Worm (Caenorhabditis elegans) whole organism, L3 larva: ENCODE data around the gene C34F6.5.
A peak's percentile ranks its signal among the peaks of the same experiment; 100 is the strongest.

Experiments
- R02D3.7 ChIP-seq: fragments of 150-350 bp; optimal IDR thresholded peaks from 2 replicates; lab custom pipeline; 2014; ENCODE audit warnings: missing biosample characterization, missing genetic modification characterization
- ZK546.5 ChIP-seq: sonication (generic microtip); optimal IDR thresholded peaks from 2 replicates; lab custom pipeline; 2017; ENCODE audit warnings: missing biosample characterization, missing genetic modification characterization
- aly-2 ChIP-seq: fragments of 150-350 bp; optimal IDR thresholded peaks from 2 replicates; lab custom pipeline; 2014; ENCODE audit warnings: missing biosample characterization, missing genetic modification characterization
- ama-1 ChIP-seq: fragments of 150-350 bp; optimal IDR thresholded peaks from 2 replicates; lab custom pipeline; 2018
- ceh-16 ChIP-seq: sonication (generic microtip); optimal IDR thresholded peaks from 2 replicates; lab custom pipeline; 2017; ENCODE audit warnings: missing biosample characterization, missing genetic modification characterization
- ceh-9 ChIP-seq: sonication (generic microtip); optimal IDR thresholded peaks from 2 replicates; lab custom pipeline; 2018; ENCODE audit warnings: missing biosample characterization, missing genetic modification characterization
- egl-27 ChIP-seq: sonication (generic microtip); optimal IDR thresholded peaks from 4 replicates; lab custom pipeline; 2017; ENCODE audit warnings: missing biosample characterization, missing genetic modification reagents, missing genetic modification characterization
- egl-5 ChIP-seq: fragments of 150-350 bp; optimal IDR thresholded peaks from 2 replicates; lab custom pipeline; 2017; ENCODE audit warnings: missing biosample characterization, missing genetic modification reagents, missing genetic modification characterization, inconsistent platforms
- elt-2 ChIP-seq: sonication (generic microtip); optimal IDR thresholded peaks from 2 replicates; lab custom pipeline; 2016; ENCODE audit warnings: missing genetic modification reagents, mild to moderate bottlenecking, missing genetic modification characterization, missing compliant biosample characterization
- elt-3 ChIP-seq, 3 experiments: fragments of 150-350 bp in 1 of 3; sonication (generic microtip) in 2 of 3; optimal IDR thresholded peaks; 2 replicates in 2 of 3; 4 replicates in 1 of 3; lab custom pipeline; 2014 to 2017; ENCODE audit warnings: missing biosample characterization in 3 of 3, missing genetic modification characterization in 3 of 3
- fos-1 ChIP-seq: fragments of 150-350 bp; optimal IDR thresholded peaks from 2 replicates; lab custom pipeline; 2014; ENCODE audit warnings: missing biosample characterization, missing genetic modification characterization
- hmg-11 ChIP-seq: sonication (generic microtip); optimal IDR thresholded peaks from 2 replicates; lab custom pipeline; 2016; ENCODE audit warnings: missing genetic modification characterization, missing compliant biosample characterization
- lin-15B ChIP-seq: fragments of 150-350 bp; optimal IDR thresholded peaks from 2 replicates; lab custom pipeline; 2014; ENCODE audit warnings: missing biosample characterization, missing genetic modification characterization
- mml-1 ChIP-seq: fragments of 150-350 bp; sonication (generic microtip); optimal IDR thresholded peaks from 3 replicates; lab custom pipeline; 2014; ENCODE audit warnings: missing biosample characterization, missing genetic modification characterization
- nfya-1 ChIP-seq: sonication (generic microtip); optimal IDR thresholded peaks from 2 replicates; lab custom pipeline; 2017; ENCODE audit warnings: missing genetic modification characterization, mild to moderate bottlenecking, missing compliant biosample characterization, antibody characterized with exemption, moderate library complexity; ENCODE audit not compliant: insufficient read depth
- nhr-11 ChIP-seq: fragments of 150-350 bp; optimal IDR thresholded peaks from 2 replicates; lab custom pipeline; 2014; ENCODE audit warnings: missing biosample characterization, missing genetic modification characterization
- nhr-23 ChIP-seq: fragments of 150-350 bp; optimal IDR thresholded peaks from 2 replicates; lab custom pipeline; 2014; ENCODE audit warnings: missing biosample characterization, missing genetic modification reagents, missing genetic modification characterization
- nhr-25 ChIP-seq: sonication (generic microtip); optimal IDR thresholded peaks from 2 replicates; lab custom pipeline; 2017; ENCODE audit warnings: missing biosample characterization, missing genetic modification characterization
- nhr-28 ChIP-seq: fragments of 150-350 bp; optimal IDR thresholded peaks from 2 replicates; lab custom pipeline; 2014; ENCODE audit warnings: missing biosample characterization, missing genetic modification characterization
- nhr-43 ChIP-seq: sonication (generic microtip); optimal IDR thresholded peaks from 2 replicates; lab custom pipeline; 2016; ENCODE audit warnings: mild to moderate bottlenecking, missing genetic modification characterization, missing compliant biosample characterization; ENCODE audit not compliant: poor library complexity, severe bottlenecking
- nhr-67 ChIP-seq: fragments of 150-350 bp; optimal IDR thresholded peaks from 2 replicates; lab custom pipeline; 2014; ENCODE audit warnings: missing biosample characterization, missing genetic modification characterization
- nhr-77 ChIP-seq: fragments of 150-350 bp; optimal IDR thresholded peaks from 2 replicates; lab custom pipeline; 2014; ENCODE audit warnings: missing biosample characterization, missing genetic modification characterization
- pha-4 ChIP-seq: fragments of 150-350 bp; optimal IDR thresholded peaks from 2 replicates; lab custom pipeline; 2014; ENCODE audit warnings: missing biosample characterization, missing genetic modification reagents, missing genetic modification characterization
- pqm-1 ChIP-seq: fragments of 150-350 bp; optimal IDR thresholded peaks from 2 replicates; lab custom pipeline; 2017; ENCODE audit warnings: missing biosample characterization, missing genetic modification characterization, inconsistent platforms
- snpc-4 ChIP-seq: fragments of 150-350 bp; optimal IDR thresholded peaks from 2 replicates; lab custom pipeline; 2014; ENCODE audit warnings: missing biosample characterization, missing genetic modification characterization
- tbx-2 ChIP-seq: sonication (generic microtip); optimal IDR thresholded peaks from 2 replicates; lab custom pipeline; 2016; ENCODE audit warnings: mild to moderate bottlenecking, missing genetic modification characterization, missing compliant biosample characterization
- unc-39 ChIP-seq: sonication (generic microtip); optimal IDR thresholded peaks from 4 replicates; lab custom pipeline; 2017; ENCODE audit warnings: missing biosample characterization, missing genetic modification characterization
- unc-62 ChIP-seq: fragments of 150-350 bp; sonication (generic microtip); optimal IDR thresholded peaks from 4 replicates; lab custom pipeline; 2014; ENCODE audit warnings: missing biosample characterization, missing genetic modification reagents, missing genetic modification characterization
- ztf-11 ChIP-seq: fragments of 150-350 bp; optimal IDR thresholded peaks from 2 replicates; lab custom pipeline; 2014; ENCODE audit warnings: missing biosample characterization, missing genetic modification characterization

The C34F6.5 gene

DNA sequence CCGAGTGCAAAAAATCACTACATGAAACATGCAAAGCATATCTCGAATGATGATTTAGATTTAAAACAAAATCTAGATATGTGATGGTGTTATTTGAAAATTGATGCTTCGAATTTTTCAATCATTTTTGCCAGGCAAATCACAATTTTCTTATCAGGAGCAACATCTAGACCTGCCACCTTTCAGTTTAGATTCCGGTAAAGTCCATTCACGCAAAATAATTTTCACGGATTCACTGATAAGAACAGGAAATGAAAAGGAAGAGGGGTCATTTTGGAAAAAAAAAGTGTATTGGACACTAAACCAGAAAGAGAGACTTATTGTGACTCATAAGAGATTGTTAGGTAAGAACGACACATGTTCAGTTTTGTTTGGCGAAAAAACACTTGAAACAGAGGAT lies 43.2 kb upstream of the C34F6.5 start:
- TF ChIP-seq pqm-1 (tag; lab: Kevin White, UChicago), result peak; percentile 8
- TF ChIP-seq nhr-11, result no peak
- TF ChIP-seq elt-2 (tag; lab: Kevin White, UChicago), result peak; percentile 21
- no peak for TF ChIP-seq fos-1
- TF ChIP-seq unc-39 (tag; lab: Kevin White, UChicago), result no peak
- no peak for TF ChIP-seq ceh-16 (tag; lab: Kevin White, UChicago)
- no peak for TF ChIP-seq unc-62

ce11 chrX:11250983-11251382 lies 42.3 kb upstream of the C34F6.5 start:
- TF ChIP-seq elt-2 (tag; lab: Kevin White, UChicago) (peak; percentile 42), egl-27 (tag; lab: Kevin White, UChicago) (no peak), pqm-1 (tag; lab: Kevin White, UChicago) (peak; percentile 19), fos-1 (no peak), mml-1 (tag; lab: Kevin White, UChicago) (no peak)

DNA sequence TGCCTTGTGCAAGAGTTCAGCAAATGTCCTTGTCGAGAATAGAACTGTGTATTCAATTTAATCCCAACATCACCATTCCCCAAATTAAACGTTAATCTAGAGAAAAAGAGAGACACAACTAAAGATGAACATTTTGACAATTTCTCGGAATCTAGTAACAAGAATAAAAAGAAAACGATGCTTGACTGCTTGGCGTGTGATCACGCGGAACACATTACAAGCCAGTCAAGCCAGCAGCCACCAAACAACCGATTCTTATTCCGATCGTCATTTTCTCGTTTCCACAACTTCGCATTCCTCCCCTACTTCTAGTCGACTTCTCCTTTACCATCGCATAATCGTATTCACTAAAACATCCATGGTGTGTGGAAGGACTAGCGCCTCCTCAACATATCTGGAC lies 40.7 kb upstream of the C34F6.5 start:
- TF ChIP-seq snpc-4 (no peak), egl-5 (tag; lab: Kevin White, UChicago) (peak; percentile 19), nhr-23 (tag; lab: Kevin White, UChicago) (peak; percentile 25), aly-2 (tag; lab: Kevin White, UChicago) (no peak), nhr-25 (no peak)

- peak; percentile 43 for TF ChIP-seq tbx-2 (tag; lab: Kevin White, UChicago)
- TF ChIP-seq nhr-25, result peak; percentile 67
- no peak for TF ChIP-seq ZK546.5 (tag; lab: Kevin White, UChicago)
- TF ChIP-seq nfya-1, result peak; percentile 30
- TF ChIP-seq ztf-11 (tag; lab: Kevin White, UChicago), result no peak
- TF ChIP-seq elt-2 (tag; lab: Kevin White, UChicago), result no peak
- TF ChIP-seq nhr-43 (tag; lab: Kevin White, UChicago), result peak; percentile 82
- peak; percentile 87 for TF ChIP-seq nhr-23 (tag; lab: Kevin White, UChicago)
- TF ChIP-seq lin-15B, result peak; percentile 9
- peak; percentile 49 for TF ChIP-seq pha-4 (tag; lab: Kevin White, UChicago)
These were observed 39.4 kb upstream of the C34F6.5 start for ce11 chrX:11248083-11248482.

- peak; percentile 13 for TF ChIP-seq hmg-11 (tag; lab: Kevin White, UChicago)
- no peak for TF ChIP-seq R02D3.7 (tag; lab: Kevin White, UChicago)
These were observed 36.4 kb upstream of the C34F6.5 start for ce11 chrX:11245056-11245455.

ce11 chrX:11243604-11244003 lies 34.9 kb upstream of the C34F6.5 start:
- no peak for TF ChIP-seq nhr-28 (tag; lab: Kevin White, UChicago)
- TF ChIP-seq nhr-67 (tag; lab: Kevin White, UChicago), result no peak
- TF ChIP-seq pqm-1 (tag; lab: Kevin White, UChicago), result no peak
- TF ChIP-seq ama-1, result no peak
- TF ChIP-seq ceh-9 (tag; lab: Kevin White, UChicago), result no peak
- no peak for TF ChIP-seq nhr-11
- no peak for TF ChIP-seq elt-3 (tag; optimal IDR thresholded peaks at IDR 0.05; lab: Kevin White, UChicago)
- TF ChIP-seq elt-2 (tag; lab: Kevin White, UChicago), result no peak
- TF ChIP-seq nhr-23 (tag; lab: Kevin White, UChicago), result no peak
- no peak for TF ChIP-seq tbx-2 (tag; lab: Kevin White, UChicago)
- no peak for TF ChIP-seq nhr-77
- TF ChIP-seq, all 47 proteins: peak for 0

ce11 chrX:11241479-11241878 lies 32.8 kb upstream of the C34F6.5 start:
- TF ChIP-seq hmg-11 (tag; lab: Kevin White, UChicago), result peak; percentile 14
- TF ChIP-seq nfya-1, result peak; percentile 21
- no peak for TF ChIP-seq aly-2 (tag; lab: Kevin White, UChicago)
